Fruit fly (Drosophila melanogaster) whole organism: ENCODE data around the gene CG7366.

ENCODE experiments used
- CG8478 ChIP-seq: fragments of >200 bp; optimal IDR thresholded peaks from 2 replicates; lab custom pipeline; 2018; ENCODE audit warnings: inconsistent platforms
- Dll ChIP-seq: fragments of >200 bp; optimal IDR thresholded peaks from 2 replicates; lab custom pipeline; 2017
- EcR ChIP-seq, 2 experiments: fragments of >200 bp; optimal IDR thresholded peaks; 2 replicates each; lab custom pipeline; 2017; ENCODE audit warnings: missing biosample characterization in 2 of 2, missing genetic modification characterization in 2 of 2, missing genetic modification reagents in 2 of 2
- pan ChIP-seq: fragments of >200 bp; optimal IDR thresholded peaks from 2 replicates; lab custom pipeline; 2017
- psq ChIP-seq: fragments of >200 bp; optimal IDR thresholded peaks from 2 replicates; lab custom pipeline; 2017
- usp ChIP-seq: fragments of >200 bp; optimal IDR thresholded peaks from 2 replicates; lab custom pipeline; 2017; ENCODE audit warnings: missing biosample characterization, missing genetic modification characterization, mixed read lengths

CG7366 gene

DNA sequence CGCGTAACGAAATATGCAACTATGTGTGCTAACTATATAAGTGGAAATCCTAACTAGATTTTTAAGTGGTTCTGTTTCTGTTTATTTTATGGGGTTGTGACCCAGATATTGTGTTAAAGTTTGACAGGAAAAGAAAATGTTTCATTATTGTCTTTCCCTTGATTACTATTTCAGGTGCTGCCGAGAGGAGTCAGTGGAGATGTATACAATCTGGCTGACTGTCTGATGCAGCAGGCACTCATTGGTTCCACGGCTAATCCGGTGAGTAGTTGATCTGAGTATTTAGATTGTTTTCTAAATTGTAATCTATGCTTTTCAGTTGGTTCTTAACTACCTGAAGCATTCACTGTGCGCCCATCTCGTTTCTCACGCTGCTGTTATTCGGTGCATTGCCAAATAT is 9.2 kb downstream of the CG7366 start, which contains the start of gene CG7387:
Gene CG7387 (minus strand): TSS at position 101 of the 400 bp plus-strand sequence.
- TF ChIP-seq usp (GFP tag; lab: Kevin White, UChicago) (no peak), Dll (lab: Kevin White, UChicago) (no peak), psq (lab: Kevin White, UChicago) (no peak), CG8478 (lab: Kevin White, UChicago) (no peak), EcR (GFP tag; optimal IDR thresholded peaks at IDR 0.05; lab: Kevin White, UChicago) (no peak), pan (lab: Kevin White, UChicago) (no peak)

DNA sequence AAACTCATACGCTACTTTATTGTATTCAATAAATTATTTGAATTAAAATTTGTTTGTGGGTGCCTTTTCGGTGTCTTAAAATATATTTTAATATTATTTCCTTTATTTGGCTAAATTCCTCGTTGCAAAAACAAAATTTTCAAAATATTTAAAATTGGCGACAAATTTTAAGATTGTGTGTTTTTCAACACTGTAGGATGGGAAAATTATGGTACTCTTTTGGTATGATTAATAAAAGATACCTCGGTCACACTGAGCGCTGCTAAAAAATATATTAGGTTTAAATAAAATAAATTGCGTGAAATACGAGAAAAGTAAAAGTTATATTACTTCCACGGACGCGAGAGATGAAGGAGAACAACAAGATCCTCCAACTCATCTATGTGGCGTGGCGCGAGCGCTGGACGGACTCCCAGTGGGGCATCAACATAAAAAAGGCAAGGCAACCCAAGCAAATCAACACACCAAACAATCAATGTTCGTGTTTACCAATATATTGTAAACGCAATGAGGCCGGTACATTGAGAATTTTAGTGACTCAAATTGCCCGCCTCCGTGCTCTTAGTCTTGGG is 11.1 kb downstream of the CG7366 start, which contains the start of gene MED24:
Gene MED24 (plus strand): TSS at position 229 of the 572 bp plus-strand sequence.
- TF ChIP-seq pan (lab: Kevin White, UChicago) (no peak), Dll (lab: Kevin White, UChicago) (no peak), usp (GFP tag; lab: Kevin White, UChicago) (no peak), CG8478 (lab: Kevin White, UChicago) (no peak), EcR (GFP tag; optimal IDR thresholded peaks at IDR 0.05; lab: Kevin White, UChicago) (no peak), psq (lab: Kevin White, UChicago) (no peak)

DNA sequence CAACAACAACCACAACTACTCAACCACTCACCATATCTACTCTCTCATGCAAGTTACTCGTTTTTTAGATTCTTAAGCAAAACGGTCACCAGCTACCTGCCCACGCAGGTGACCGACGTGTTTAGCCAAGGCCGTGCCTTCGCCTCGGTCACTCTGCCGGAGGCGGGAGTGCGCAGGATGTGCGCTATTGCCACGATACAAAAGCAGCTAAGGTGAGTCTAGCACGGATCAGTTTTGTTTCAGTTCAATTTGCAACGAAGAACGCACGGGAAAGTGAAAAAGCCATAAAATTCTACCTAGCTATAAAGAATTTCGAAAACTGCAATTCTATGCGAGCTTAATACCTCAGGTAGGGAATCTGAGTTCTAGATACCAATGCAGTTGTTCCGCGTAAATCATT is 13.0 kb downstream of the CG7366 start:
- TF ChIP-seq pan (lab: Kevin White, UChicago) (no peak), psq (lab: Kevin White, UChicago) (no peak), usp (GFP tag; lab: Kevin White, UChicago) (no peak), CG8478 (lab: Kevin White, UChicago) (no peak), Dll (lab: Kevin White, UChicago) (no peak), EcR (GFP tag; optimal IDR thresholded peaks at IDR 0.05; lab: Kevin White, UChicago) (no peak)

DNA sequence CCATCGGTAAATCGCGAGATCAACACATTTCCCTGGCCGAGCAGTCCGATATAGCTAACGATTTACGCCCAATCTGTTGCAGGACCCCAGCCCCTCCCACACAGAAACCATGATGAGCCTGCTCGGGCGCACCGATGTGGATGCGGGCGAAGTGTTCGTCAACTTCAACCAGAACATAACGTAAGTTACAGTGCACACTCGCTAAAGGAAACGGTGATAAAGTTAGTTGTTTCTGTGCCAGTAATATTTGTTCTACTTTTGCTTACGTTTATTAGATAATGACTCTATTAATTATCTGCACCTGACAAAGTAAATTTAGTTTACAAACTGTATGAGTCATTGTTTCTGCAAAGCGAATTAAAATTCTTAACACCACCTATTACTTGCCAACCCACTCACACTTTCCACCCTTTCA is 14.8 kb downstream of the CG7366 start:
- no peak for TF ChIP-seq Dll (lab: Kevin White, UChicago)
- TF ChIP-seq EcR (GFP tag; optimal IDR thresholded peaks at IDR 0.05; lab: Kevin White, UChicago), result no peak
- no peak for TF ChIP-seq usp (GFP tag; lab: Kevin White, UChicago)
- TF ChIP-seq pan (lab: Kevin White, UChicago), result no peak
- TF ChIP-seq psq (lab: Kevin White, UChicago), result no peak
- TF ChIP-seq CG8478 (lab: Kevin White, UChicago), result no peak

DNA sequence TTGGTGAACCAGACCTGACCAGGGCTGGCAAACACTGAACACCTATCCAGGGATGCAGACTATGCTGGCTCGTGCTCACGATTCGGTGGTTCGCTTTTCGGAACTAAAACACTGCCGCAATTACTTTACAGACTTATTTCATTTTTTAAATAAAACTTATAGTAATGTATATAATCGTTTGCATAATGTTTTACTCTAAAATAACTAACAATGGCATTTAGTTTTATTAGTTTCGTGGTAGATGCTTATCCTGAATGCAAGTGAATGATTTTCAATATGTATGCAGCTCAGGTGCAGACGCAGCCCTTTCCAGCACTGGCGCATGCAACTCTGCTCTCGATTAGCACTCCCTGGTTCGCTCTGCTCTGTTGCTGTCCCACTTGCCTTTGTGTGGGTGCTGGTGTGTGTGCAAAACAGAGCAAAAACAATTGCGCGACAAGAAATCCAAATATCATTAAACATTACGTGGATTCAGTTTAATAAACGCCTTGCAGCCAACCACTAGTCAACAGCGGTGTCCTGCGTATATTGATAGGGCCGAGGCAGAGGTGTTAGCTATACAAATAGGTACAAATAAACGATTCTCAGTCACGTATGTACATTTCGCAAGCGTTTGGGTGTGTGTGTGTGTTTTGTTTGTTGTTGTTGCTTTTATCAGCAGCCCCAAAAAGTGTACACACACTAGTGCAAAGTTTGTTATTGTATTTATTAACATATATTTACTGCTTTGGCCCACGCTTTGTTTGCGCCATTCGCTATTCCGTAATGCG is 15.4 kb downstream of the CG7366 start, which contains the start of the genes ERR and Atg18a:
Gene ERR (minus strand): TSS at position 45 of the 770 bp plus-strand sequence.
Gene Atg18a (plus strand): TSS at position 231 of the 770 bp plus-strand sequence.
- TF ChIP-seq EcR (GFP tag; optimal IDR thresholded peaks at IDR 0.05; lab: Kevin White, UChicago) (no peak), psq (lab: Kevin White, UChicago) (no peak), CG8478 (lab: Kevin White, UChicago) (no peak), Dll (lab: Kevin White, UChicago) (no peak), pan (lab: Kevin White, UChicago) (no peak), usp (GFP tag; lab: Kevin White, UChicago) (no peak)

DNA sequence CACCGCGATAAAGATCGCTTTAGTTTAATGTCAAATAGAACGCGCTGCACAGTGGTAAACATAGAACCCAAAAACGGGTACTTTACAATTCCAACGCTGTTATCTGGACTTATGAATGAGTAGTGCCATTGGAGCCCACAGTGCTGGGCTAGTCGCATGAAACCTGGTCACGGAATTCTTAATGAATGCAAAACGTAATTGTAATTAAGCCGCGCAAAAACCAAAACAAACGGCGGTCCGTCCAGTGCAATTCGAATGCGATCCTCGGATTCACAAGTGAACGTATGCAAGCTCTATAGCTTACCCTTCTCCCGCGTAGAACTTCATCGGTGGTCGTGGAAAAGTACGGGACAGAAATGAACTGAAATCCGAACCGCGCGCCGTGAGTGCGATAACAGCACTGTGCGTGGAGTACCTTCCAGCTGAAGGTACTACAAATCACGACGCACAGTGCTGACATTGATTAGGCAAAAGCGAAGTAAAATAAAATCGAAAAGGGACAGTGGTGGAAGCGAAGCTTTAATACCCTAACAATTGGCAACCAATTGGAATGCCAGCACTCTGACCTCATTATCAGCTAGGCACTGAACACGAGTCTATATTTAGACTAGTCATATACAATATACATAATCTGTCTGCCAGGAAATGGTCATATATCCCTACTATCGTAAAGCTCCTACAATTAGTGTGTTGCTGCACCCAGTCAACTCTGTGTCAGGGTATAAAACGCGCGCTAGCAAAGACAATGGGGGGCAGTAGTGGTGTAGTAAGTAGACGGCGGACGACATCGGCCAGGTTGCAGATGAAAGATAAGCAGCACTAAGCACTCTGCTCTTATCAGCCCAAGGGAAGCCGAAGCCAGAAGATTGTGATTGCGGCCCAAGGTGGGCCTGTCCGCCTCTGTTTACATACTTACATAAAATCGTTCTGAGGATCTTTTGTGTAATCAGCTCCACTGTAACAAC is 16.7 kb downstream of the CG7366 start:
- no peak for TF ChIP-seq pan (lab: Kevin White, UChicago)
- TF ChIP-seq usp (GFP tag; lab: Kevin White, UChicago), result no peak
- no peak for TF ChIP-seq CG8478 (lab: Kevin White, UChicago)
- TF ChIP-seq EcR (GFP tag; optimal IDR thresholded peaks at IDR 0.05; lab: Kevin White, UChicago), result no peak
- TF ChIP-seq Dll (lab: Kevin White, UChicago), result no peak
- no peak for TF ChIP-seq psq (lab: Kevin White, UChicago)

DNA sequence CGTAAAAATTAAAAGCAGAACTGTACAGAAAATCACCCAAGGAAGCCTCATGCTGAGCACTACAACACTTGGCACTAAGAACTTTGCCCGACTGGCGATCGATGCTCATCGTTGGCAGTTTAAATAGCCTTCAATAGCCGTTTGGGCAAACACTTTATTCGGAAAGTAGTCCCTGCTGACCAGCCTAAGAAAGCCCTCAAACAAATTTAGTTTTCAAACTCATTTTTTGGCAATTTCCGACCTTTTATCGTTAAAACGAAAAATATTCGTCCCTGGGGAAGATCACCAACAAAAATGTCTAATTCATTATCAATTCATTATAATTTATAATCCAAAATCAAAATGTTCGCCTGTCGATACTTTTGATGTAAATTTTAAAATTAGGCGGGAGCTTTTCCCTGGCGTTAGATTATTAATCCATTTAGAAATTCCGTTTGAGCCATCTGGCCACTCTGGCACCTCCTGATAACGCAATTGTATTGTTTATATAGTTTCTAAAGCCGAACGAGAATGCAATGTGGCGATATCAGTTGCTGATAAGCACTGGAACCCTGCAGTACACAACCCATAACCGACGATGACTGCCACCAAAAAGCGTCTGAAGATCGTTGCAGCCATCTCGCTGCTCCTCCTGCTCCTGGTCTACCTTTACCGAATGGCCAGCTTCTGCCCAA is 21.6 kb downstream of the CG7366 start, which contains the start of the genes mthl7 and Uxs:
Gene mthl7 (minus strand): TSS at position 51 of the 674 bp plus-strand sequence.
Gene Uxs (plus strand): TSS at position 460 of the 674 bp plus-strand sequence.
- TF ChIP-seq EcR (GFP tag; optimal IDR thresholded peaks at IDR 0.05; lab: Kevin White, UChicago) (no peak), CG8478 (lab: Kevin White, UChicago) (no peak), Dll (lab: Kevin White, UChicago) (no peak), psq (lab: Kevin White, UChicago) (no peak), usp (GFP tag; lab: Kevin White, UChicago) (no peak), pan (lab: Kevin White, UChicago) (no peak)

DNA sequence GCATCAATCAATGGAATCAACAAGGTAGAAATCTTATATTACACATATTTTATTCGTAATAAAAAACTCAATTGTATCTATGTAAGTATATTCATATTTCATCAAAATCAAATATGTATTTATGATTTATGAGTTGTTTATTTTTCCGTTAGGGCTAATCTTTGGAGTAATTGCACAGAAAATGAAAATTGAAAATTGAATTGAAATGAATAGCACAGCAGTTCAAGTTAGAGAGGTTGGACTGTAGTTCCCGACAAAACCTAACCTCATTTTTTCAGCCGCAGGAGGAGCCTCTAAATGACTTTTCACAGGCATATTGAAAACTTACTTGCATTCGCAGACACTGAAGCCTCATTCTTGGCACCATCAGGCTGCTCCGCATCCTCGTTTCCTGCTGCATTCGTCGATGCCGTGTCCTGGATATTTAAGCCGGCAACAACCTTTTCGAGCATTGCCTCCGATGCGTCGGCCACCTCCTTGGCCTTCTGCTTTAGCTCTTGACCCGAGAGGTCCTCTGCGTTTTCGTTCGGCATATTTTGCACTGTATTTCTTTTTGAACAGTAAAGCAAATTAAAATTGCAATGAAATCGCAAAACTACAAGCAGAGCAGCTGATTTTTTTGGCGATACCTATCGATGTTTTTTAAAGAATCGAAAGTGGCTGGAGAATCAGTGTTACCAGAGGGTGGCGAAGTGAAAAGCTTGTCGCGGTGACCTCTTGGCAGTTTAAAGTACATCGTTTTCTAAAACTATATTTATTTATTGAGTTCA is 24.2 kb downstream of the CG7366 start, which contains the start of gene Nmt:
Gene Nmt (minus strand): TSS at position 635 of the 770 bp plus-strand sequence.
- TF ChIP-seq usp (GFP tag; lab: Kevin White, UChicago) (no peak), CG8478 (lab: Kevin White, UChicago) (no peak), EcR (GFP tag; optimal IDR thresholded peaks at IDR 0.05; lab: Kevin White, UChicago) (no peak), Dll (lab: Kevin White, UChicago) (no peak), psq (lab: Kevin White, UChicago) (no peak), pan (lab: Kevin White, UChicago) (no peak)

DNA sequence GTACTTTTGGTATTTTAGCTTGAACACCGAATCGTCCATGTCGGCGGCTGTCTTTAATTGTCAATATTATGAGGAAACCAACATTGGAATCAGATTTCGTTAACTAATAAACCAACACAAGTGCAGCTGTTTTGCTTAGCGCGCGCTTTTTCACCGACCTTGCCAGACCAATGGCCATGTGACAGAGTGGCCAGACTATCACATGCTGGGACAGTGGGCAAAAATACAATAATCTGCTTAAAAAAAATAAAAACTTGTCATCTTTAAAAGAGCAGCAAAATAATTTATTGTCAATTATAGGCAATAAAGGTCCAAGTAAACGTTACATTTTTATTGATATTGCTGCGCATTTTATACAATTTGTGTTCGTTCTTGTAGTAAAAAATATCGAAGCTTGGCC is 26.4 kb downstream of the CG7366 start, which contains the start of gene RecQ4:
Gene RecQ4 (minus strand): TSS at position 161 of the 400 bp plus-strand sequence.
- TF ChIP-seq usp (GFP tag; lab: Kevin White, UChicago), result no peak
- no peak for TF ChIP-seq CG8478 (lab: Kevin White, UChicago)
- TF ChIP-seq pan (lab: Kevin White, UChicago), result no peak
- TF ChIP-seq Dll (lab: Kevin White, UChicago), result no peak
